Worm (Caenorhabditis elegans) whole organism, young adult: Measurements from ENCODE around the gene F01D5.3.

ENCODE experiments used
- B0336.3 ChIP-seq: fragments of 200-800 bp; sonication (Bioruptor generic); IDR thresholded peaks from 2 replicates; pipeline ENCODE4 v1.3.6; 2022; ENCODE audit warnings: missing genetic modification characterization, missing compliant biosample characterization
- F10E7.11 ChIP-seq: sonication (generic microtip); optimal IDR thresholded peaks from 2 replicates; lab custom pipeline; 2017; ENCODE audit warnings: mild to moderate bottlenecking, missing genetic modification characterization, moderate library complexity, missing compliant biosample characterization
- F22D6.2 ChIP-seq: sonication (generic microtip); optimal IDR thresholded peaks from 2 replicates; lab custom pipeline; 2016; ENCODE audit warnings: mild to moderate bottlenecking, missing genetic modification characterization, missing compliant biosample characterization
- F39B2.1 ChIP-seq: fragments of 200-800 bp; sonication (Bioruptor generic); IDR thresholded peaks from 2 replicates; pipeline ENCODE4 v1.3.6; 2022; ENCODE audit warnings: missing genetic modification reagents, missing genetic modification characterization, missing compliant biosample characterization
- F57A8.1 ChIP-seq: fragments of 200-800 bp; sonication (Bioruptor generic); optimal IDR thresholded peaks from 2 replicates; lab custom pipeline; 2018; ENCODE audit warnings: mild to moderate bottlenecking, missing genetic modification characterization, moderate library complexity, missing compliant biosample characterization
- K12H6.12 ChIP-seq: fragments of 200-800 bp; sonication (Bioruptor generic); optimal IDR thresholded peaks from 2 replicates; lab custom pipeline; 2018; ENCODE audit warnings: mild to moderate bottlenecking, missing genetic modification characterization, missing compliant biosample characterization
- Y53F4B.3 ChIP-seq: fragments of 200-800 bp; sonication (Bioruptor generic); IDR thresholded peaks from 2 replicates; pipeline ENCODE4 v1.3.6; 2022; ENCODE audit warnings: missing genetic modification reagents, missing genetic modification characterization, missing compliant biosample characterization
- Y56A3A.18 ChIP-seq: fragments of 200-800 bp; sonication (Bioruptor generic); IDR thresholded peaks from 2 replicates; pipeline ENCODE4 v1.3.6; 2022; ENCODE audit warnings: missing genetic modification reagents, missing genetic modification characterization, missing compliant biosample characterization
- Y67H2A.10 ChIP-seq: fragments of 200-800 bp; sonication (Bioruptor generic); conservative IDR thresholded peaks from 2 replicates; pipeline ENCODE4 v1.3.6; 2022; ENCODE audit warnings: missing genetic modification reagents, missing genetic modification characterization, missing compliant biosample characterization
- Y95B8A.8 ChIP-seq: fragments of 200-800 bp; sonication (Bioruptor generic); IDR thresholded peaks from 2 replicates; pipeline ENCODE4 v1.3.6; 2022; ENCODE audit warnings: missing genetic modification reagents, missing genetic modification characterization, missing compliant biosample characterization
- ama-1 ChIP-seq, 3 experiments: fragments of 150-350 bp in 1 of 3; sonication (generic microtip) in 2 of 3; optimal IDR thresholded peaks; 2 replicates each; lab custom pipeline; 2014 to 2018; ENCODE audit warnings: missing biosample characterization in 2 of 3, missing genetic modification characterization in 2 of 3, missing genetic modification reagents in 2 of 3
- atf-7 ChIP-seq: sonication (generic microtip); optimal IDR thresholded peaks from 2 replicates; lab custom pipeline; 2017; ENCODE audit warnings: mild to moderate bottlenecking, missing genetic modification characterization, missing compliant biosample characterization
- attf-3 ChIP-seq: fragments of 200-800 bp; sonication (Bioruptor generic); conservative IDR thresholded peaks from 2 replicates; pipeline ENCODE4 v1.3.6; 2022; ENCODE audit warnings: missing genetic modification reagents, missing genetic modification characterization, missing compliant biosample characterization
- attf-5 ChIP-seq: fragments of 200-800 bp; sonication (Bioruptor generic); optimal IDR thresholded peaks from 2 replicates; lab custom pipeline; 2018; ENCODE audit warnings: mild to moderate bottlenecking, missing genetic modification characterization, missing compliant biosample characterization
- ccch-3 ChIP-seq: fragments of 200-800 bp; sonication (Bioruptor generic); optimal IDR thresholded peaks from 2 replicates; lab custom pipeline; 2018; ENCODE audit warnings: mild to moderate bottlenecking, missing genetic modification characterization, missing compliant biosample characterization
- ceh-100 ChIP-seq: fragments of 200-800 bp; sonication (Bioruptor generic); IDR thresholded peaks from 2 replicates; pipeline ENCODE4 v1.3.6; 2022; ENCODE audit warnings: missing genetic modification reagents, missing genetic modification characterization, missing compliant biosample characterization
- ceh-91 ChIP-seq: fragments of 200-800 bp; sonication (Bioruptor generic); IDR thresholded peaks from 2 replicates; pipeline ENCODE4 v1.3.6; 2022; ENCODE audit warnings: missing genetic modification reagents, missing genetic modification characterization, missing compliant biosample characterization
- egrh-3 ChIP-seq: fragments of 200-800 bp; sonication (Bioruptor generic); IDR thresholded peaks from 2 replicates; pipeline ENCODE4 v1.3.6; 2022; ENCODE audit warnings: missing genetic modification reagents, missing genetic modification characterization, missing compliant biosample characterization
- him-1 ChIP-seq: sonication (generic microtip); optimal IDR thresholded peaks from 2 replicates; lab custom pipeline; 2016; ENCODE audit warnings: missing genotype, missing genetic modification reagents, missing genetic modification characterization, missing compliant biosample characterization
- hrde-1 ChIP-seq: sonication (generic microtip); optimal IDR thresholded peaks from 2 replicates; lab custom pipeline; 2016; ENCODE audit warnings: missing genetic modification characterization, mild to moderate bottlenecking, missing compliant biosample characterization, moderate library complexity, missing genotype, missing genetic modification reagents, borderline replicate concordance
- let-607 ChIP-seq, 2 experiments: fragments of 200-800 bp in 1 of 2; sonication (Bioruptor generic) in 1 of 2; sonication (generic microtip) in 1 of 2; optimal IDR thresholded peaks; 2 replicates each; lab custom pipeline; 2016 to 2018; ENCODE audit warnings: mild to moderate bottlenecking in 2 of 2, missing compliant biosample characterization in 2 of 2, missing genetic modification characterization in 2 of 2, moderate library complexity in 2 of 2, missing genotype in 1 of 2
- lin-26 ChIP-seq: fragments of 200-800 bp; sonication (Bioruptor generic); IDR thresholded peaks from 2 replicates; pipeline ENCODE4 v1.3.6; 2022; ENCODE audit warnings: missing genetic modification reagents, missing genetic modification characterization, missing compliant biosample characterization
- lin-35 ChIP-seq, 3 experiments: fragments of 150-350 bp in 2 of 3; sonication (generic microtip) in 1 of 3; optimal IDR thresholded peaks; 2 replicates each; lab custom pipeline; 2014 to 2018; ENCODE audit warnings: missing biosample characterization in 3 of 3, missing genetic modification characterization in 3 of 3, missing genetic modification reagents in 3 of 3
- lir-1 ChIP-seq: fragments of 200-800 bp; sonication (Bioruptor generic); conservative IDR thresholded peaks from 2 replicates; pipeline ENCODE4 v1.3.6; 2022; ENCODE audit warnings: missing genetic modification reagents, missing genetic modification characterization, missing compliant biosample characterization
- lsy-27 ChIP-seq: sonication (generic microtip); optimal IDR thresholded peaks from 2 replicates; lab custom pipeline; 2017; ENCODE audit warnings: missing genetic modification characterization, mild to moderate bottlenecking, missing compliant biosample characterization, antibody characterized with exemption, missing genotype, borderline replicate concordance; ENCODE audit not compliant: insufficient read depth
- mcd-1 ChIP-seq: fragments of 200-800 bp; sonication (Bioruptor generic); IDR thresholded peaks from 2 replicates; pipeline ENCODE4 v1.3.6; 2022; ENCODE audit warnings: missing genetic modification reagents, missing genetic modification characterization, missing compliant biosample characterization
- nhr-80 ChIP-seq: sonication (generic microtip); optimal IDR thresholded peaks from 2 replicates; lab custom pipeline; 2016; ENCODE audit warnings: missing genetic modification characterization, missing compliant biosample characterization
- rcor-1 ChIP-seq: fragments of 200-800 bp; sonication (Bioruptor generic); IDR thresholded peaks from 2 replicates; pipeline ENCODE4 v1.3.6; 2022; ENCODE audit warnings: missing genetic modification reagents, missing genetic modification characterization, missing compliant biosample characterization
- rec-8 ChIP-seq, 2 experiments: sonication (generic microtip); optimal IDR thresholded peaks; 2 replicates each; lab custom pipeline; 2016; ENCODE audit warnings: mild to moderate bottlenecking in 2 of 2, missing genetic modification characterization in 2 of 2, missing genetic modification reagents in 2 of 2, missing genotype in 2 of 2, missing biosample characterization in 1 of 2, missing compliant biosample characterization in 1 of 2, moderate library complexity in 1 of 2
- repo-1 ChIP-seq: sonication (generic microtip); optimal IDR thresholded peaks from 2 replicates; lab custom pipeline; 2017; ENCODE audit warnings: mild to moderate bottlenecking, missing genetic modification characterization, missing compliant biosample characterization
- sea-2 ChIP-seq: fragments of 200-800 bp; sonication (Bioruptor generic); IDR thresholded peaks from 2 replicates; pipeline ENCODE4 v1.3.6; 2022; ENCODE audit warnings: missing genetic modification characterization, missing compliant biosample characterization
- snpc-3.4 ChIP-seq: sonication (generic microtip); optimal IDR thresholded peaks from 2 replicates; lab custom pipeline; 2017; ENCODE audit warnings: missing genetic modification characterization, mild to moderate bottlenecking, missing compliant biosample characterization, antibody characterized with exemption, moderate library complexity, missing genotype, missing genetic modification reagents
- snpc-4 ChIP-seq, 5 experiments: fragments of 150-350 bp in 1 of 5; sonication (generic microtip) in 4 of 5; optimal IDR thresholded peaks; 2 replicates each; lab custom pipeline; 2014 to 2018; ENCODE audit warnings: missing genetic modification characterization in 5 of 5, missing biosample characterization in 3 of 5, antibody characterized with exemption in 2 of 5, mild to moderate bottlenecking in 2 of 5, missing compliant biosample characterization in 2 of 5, missing genotype in 2 of 5, moderate library complexity in 2 of 5, missing genetic modification reagents in 1 of 5
- ztf-18 ChIP-seq: sonication (generic microtip); optimal IDR thresholded peaks from 2 replicates; lab custom pipeline; 2016; ENCODE audit warnings: missing genotype, mild to moderate bottlenecking, missing genetic modification characterization, missing compliant biosample characterization
- ztf-22 ChIP-seq: fragments of 200-800 bp; sonication (Bioruptor generic); optimal IDR thresholded peaks from 2 replicates; lab custom pipeline; 2018; ENCODE audit warnings: mild to moderate bottlenecking, missing genetic modification characterization, moderate library complexity, missing compliant biosample characterization
- ztf-26 ChIP-seq: sonication (generic microtip); optimal IDR thresholded peaks from 2 replicates; lab custom pipeline; 2017; ENCODE audit warnings: missing genetic modification characterization, missing compliant biosample characterization
- ztf-3 ChIP-seq: fragments of 200-800 bp; sonication (Bioruptor generic); optimal IDR thresholded peaks from 2 replicates; lab custom pipeline; 2018; ENCODE audit warnings: mild to moderate bottlenecking, missing genetic modification characterization, missing compliant biosample characterization

F01D5.3 gene

DNA sequence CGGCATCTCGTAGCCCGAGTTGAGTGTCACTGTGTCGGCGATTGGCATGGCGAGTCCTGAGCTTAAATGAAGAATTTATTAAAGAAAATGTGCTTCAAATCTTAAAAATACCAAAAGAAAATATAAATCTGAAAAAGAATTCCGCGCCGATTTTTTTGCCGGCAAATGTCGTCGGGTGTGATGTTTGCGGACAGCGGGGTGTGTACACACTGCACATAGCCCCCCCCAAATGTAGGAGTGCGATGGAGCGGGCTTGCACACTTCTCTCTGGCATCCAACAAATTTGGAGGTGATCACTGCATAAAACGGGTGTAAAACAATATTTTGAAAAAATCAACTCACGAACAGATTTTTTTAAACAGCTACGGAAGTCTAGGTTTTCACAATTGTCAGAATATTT lies 23.8 kb downstream of the F01D5.3 start, which contains the start of gene Y39G8B.2 (continued):
- TF ChIP-seq ceh-100 (GFP tag; lab: Robert Waterston, UW) (peak; percentile 63), Y53F4B.3 (no peak), attf-3 (GFP tag; lab: Robert Waterston, UW) (0 out of 2 replicates have a peak, but pooled peaks have one; percentile 26), ztf-26 (tag; lab: Kevin White, UChicago) (no peak), egrh-3 (peak; percentile 74), B0336.3 (GFP tag; lab: Robert Waterston, UW) (peak; percentile 50; the same call in 1 of the 2 replicates), sea-2 (no peak), ama-1 (optimal IDR thresholded peaks at IDR 0.05; lab: Kevin White, UChicago) (no peak), ama-1 (GFP tag; optimal IDR thresholded peaks at IDR 0.05; lab: Kevin White, UChicago) (no peak), atf-7 (tag; lab: Kevin White, UChicago) (no peak), rec-8 (tag; optimal IDR thresholded peaks at IDR 0.05; lab: Kevin White, UChicago) (no peak), F39B2.1 (GFP tag; lab: Robert Waterston, UW) (no peak), Y56A3A.18 (GFP tag; lab: Robert Waterston, UW) (no peak), ztf-3 (GFP tag; lab: Kevin White, UChicago) (no peak), attf-5 (GFP tag; lab: Kevin White, UChicago) (peak; percentile 95), snpc-3.4 (tag; lab: Kevin White, UChicago) (no peak), Y95B8A.8 (GFP tag; lab: Robert Waterston, UW) (no peak), Y67H2A.10 (GFP tag; lab: Robert Waterston, UW) (no peak), him-1 (tag; lab: Kevin White, UChicago) (no peak), lsy-27 (tag; lab: Kevin White, UChicago) (no peak), F57A8.1 (no peak), rcor-1 (GFP tag; lab: Robert Waterston, UW) (peak; percentile 47; the same call in 1 of the 2 replicates), mcd-1 (peak; percentile 96), ccch-3 (GFP tag; lab: Kevin White, UChicago) (no peak), lin-35 (GFP tag; optimal IDR thresholded peaks at IDR 0.05; lab: Kevin White, UChicago) (peak in 1 of 3 experiments; percentile 72), K12H6.12 (tag; lab: Kevin White, UChicago) (peak; percentile 65), lir-1 (no peak), lin-26 (GFP tag; lab: Robert Waterston, UW) (no peak), let-607 (tag; optimal IDR thresholded peaks at IDR 0.05; lab: Kevin White, UChicago) (peak in 1 of 2 experiments; percentile 1), ceh-91 (no peak), F10E7.11 (tag; lab: Kevin White, UChicago) (no peak), ztf-22 (GFP tag; lab: Kevin White, UChicago) (no peak)
- TF ChIP-seq, all 124 proteins: peak for 26

DNA sequence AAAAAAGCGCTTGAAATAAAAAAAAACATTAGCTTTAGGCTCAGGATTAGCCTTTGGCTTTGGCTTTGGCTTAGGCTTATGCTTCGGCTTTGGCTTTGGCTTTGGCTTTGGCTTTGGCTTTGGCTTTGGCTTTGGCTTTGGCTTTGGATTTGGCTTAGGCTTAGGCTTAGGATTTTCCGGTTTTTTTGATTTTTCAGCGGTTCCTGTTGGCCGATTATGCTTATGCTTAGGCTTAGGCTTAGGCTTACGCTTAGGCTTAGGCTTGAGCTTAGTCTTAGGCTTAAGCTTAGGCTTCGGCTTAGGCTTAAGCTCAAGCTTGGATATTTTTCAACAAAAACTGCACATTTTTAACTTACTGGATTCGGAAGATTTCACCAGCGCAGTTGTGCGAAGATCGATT lies 25.8 kb downstream of the F01D5.3 start:
- no peak for TF ChIP-seq hrde-1
- no peak for TF ChIP-seq repo-1 (tag; lab: Kevin White, UChicago)
- no peak for TF ChIP-seq ccch-3 (GFP tag; lab: Kevin White, UChicago)
- TF ChIP-seq ama-1 (optimal IDR thresholded peaks at IDR 0.05; lab: Kevin White, UChicago) = no peak
- TF ChIP-seq ama-1 (GFP tag; optimal IDR thresholded peaks at IDR 0.05; lab: Kevin White, UChicago) = no peak
- TF ChIP-seq let-607 (tag; optimal IDR thresholded peaks at IDR 0.05; lab: Kevin White, UChicago) = no peak

DNA sequence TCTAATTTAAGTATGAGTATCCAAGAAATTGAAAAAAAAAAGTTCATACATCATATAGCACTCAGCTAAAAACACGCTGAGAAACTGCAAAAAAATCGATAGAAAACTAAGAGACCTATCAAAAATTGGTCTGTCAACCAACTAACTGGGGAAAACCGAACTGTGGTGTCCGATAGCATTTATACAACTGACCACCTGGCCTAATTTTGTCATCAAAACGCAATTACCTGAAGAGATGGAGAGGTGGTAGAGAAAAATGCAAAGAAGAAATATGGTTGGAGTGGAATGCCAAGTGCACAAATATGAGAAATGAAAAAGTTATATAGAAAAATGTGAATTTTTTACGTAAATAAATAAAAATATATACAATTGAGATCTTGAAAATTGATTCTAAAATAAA lies 26.4 kb downstream of the F01D5.3 start, which contains the start of gene Y39G8B.1:
Gene Y39G8B.1, minus strand, starts transcription at position 299 of the 400 bp plus-strand sequence.
- no peak for TF ChIP-seq ztf-18 (tag; lab: Kevin White, UChicago)
- TF ChIP-seq snpc-4 (GFP tag; optimal IDR thresholded peaks at IDR 0.05; lab: Kevin White, UChicago) = no peak
- peak in 1 of 4 experiments; percentile 8 for TF ChIP-seq snpc-4 (tag; optimal IDR thresholded peaks at IDR 0.05; lab: Kevin White, UChicago)
- no peak for TF ChIP-seq F22D6.2 (tag; lab: Kevin White, UChicago)
- TF ChIP-seq nhr-80 (tag; lab: Kevin White, UChicago) = peak; percentile 55
- peak; percentile 52 to 64 for TF ChIP-seq let-607 (tag; optimal IDR thresholded peaks at IDR 0.05; lab: Kevin White, UChicago)
- TF ChIP-seq, all 124 proteins: peak for 3
